Fruit fly (Drosophila melanogaster): Measurements from ENCODE around the gene Ndc80.

The Ndc80 gene

dm6 chrX:13611884-13612283 is at the start of gene Ndc80, which contains the start of gene BthD:
TSS of gene Ndc80 (minus strand) at chrX:13612062.
TSS of gene BthD (plus strand) at chrX:13612131.
- TF ChIP-seq h (optimal IDR thresholded peaks at IDR 0.05) = no peak
- no peak for TF ChIP-seq ttk (optimal IDR thresholded peaks at IDR 0.05)
- no peak for TF ChIP-seq Sin3A (optimal IDR thresholded peaks at IDR 0.05)
- TF ChIP-seq psq (optimal IDR thresholded peaks at IDR 0.05) = no peak
- no peak for TF ChIP-seq insv (optimal IDR thresholded peaks at IDR 0.05)
- TF ChIP-seq Myc (optimal IDR thresholded peaks at IDR 0.05) = no peak

- no peak for TF ChIP-seq ttk (optimal IDR thresholded peaks at IDR 0.05)
- TF ChIP-seq Myc (optimal IDR thresholded peaks at IDR 0.05) = no peak
- TF ChIP-seq Sin3A (optimal IDR thresholded peaks at IDR 0.05) = no peak
- TF ChIP-seq psq (optimal IDR thresholded peaks at IDR 0.05) = no peak
- no peak for TF ChIP-seq insv (optimal IDR thresholded peaks at IDR 0.05)
- TF ChIP-seq h (optimal IDR thresholded peaks at IDR 0.05) = no peak
These were observed 39.3 kb upstream of the Ndc80 start for dm6 chrX:13651170-13651569.

dm6 chrX:13649801-13650200 is 37.9 kb upstream of the Ndc80 start:
- TF ChIP-seq Myc (optimal IDR thresholded peaks at IDR 0.05) (no peak), psq (optimal IDR thresholded peaks at IDR 0.05) (no peak), h (optimal IDR thresholded peaks at IDR 0.05) (no peak)

- no peak for TF ChIP-seq Myc (optimal IDR thresholded peaks at IDR 0.05)
- TF ChIP-seq ttk (optimal IDR thresholded peaks at IDR 0.05) = no peak
- TF ChIP-seq h (optimal IDR thresholded peaks at IDR 0.05) = no peak
- no peak for TF ChIP-seq Sin3A (optimal IDR thresholded peaks at IDR 0.05)
- TF ChIP-seq psq (optimal IDR thresholded peaks at IDR 0.05) = no peak
- TF ChIP-seq insv (optimal IDR thresholded peaks at IDR 0.05) = no peak
These were observed 37.0 kb upstream of the Ndc80 start for dm6 chrX:13648819-13649218.

dm6 chrX:13646175-13646574 is 34.3 kb upstream of the Ndc80 start:
- TF ChIP-seq Sin3A (optimal IDR thresholded peaks at IDR 0.05) (no peak), Myc (optimal IDR thresholded peaks at IDR 0.05) (no peak), ttk (optimal IDR thresholded peaks at IDR 0.05) (no peak)

- TF ChIP-seq h (optimal IDR thresholded peaks at IDR 0.05) (no peak), insv (optimal IDR thresholded peaks at IDR 0.05) (no peak), Sin3A (optimal IDR thresholded peaks at IDR 0.05) (no peak), psq (optimal IDR thresholded peaks at IDR 0.05) (no peak), Myc (optimal IDR thresholded peaks at IDR 0.05) (no peak), ttk (optimal IDR thresholded peaks at IDR 0.05) (no peak)
These were observed 33.0 kb upstream of the Ndc80 start for dm6 chrX:13644696-13645393.

dm6 chrX:13643961-13644360 is 32.1 kb upstream of the Ndc80 start:
- TF ChIP-seq Myc (optimal IDR thresholded peaks at IDR 0.05) (no peak), ttk (optimal IDR thresholded peaks at IDR 0.05) (no peak), h (optimal IDR thresholded peaks at IDR 0.05) (no peak), psq (optimal IDR thresholded peaks at IDR 0.05) (no peak), insv (optimal IDR thresholded peaks at IDR 0.05) (no peak), Sin3A (optimal IDR thresholded peaks at IDR 0.05) (no peak)

dm6 chrX:13641891-13642617 is 30.2 kb upstream of the Ndc80 start:
- TF ChIP-seq h (optimal IDR thresholded peaks at IDR 0.05) (no peak), insv (optimal IDR thresholded peaks at IDR 0.05) (no peak), Sin3A (optimal IDR thresholded peaks at IDR 0.05) (no peak), psq (optimal IDR thresholded peaks at IDR 0.05) (no peak), ttk (optimal IDR thresholded peaks at IDR 0.05) (no peak), Myc (optimal IDR thresholded peaks at IDR 0.05) (no peak)

dm6 chrX:13641115-13641890 is 29.4 kb upstream of the Ndc80 start:
- TF ChIP-seq ttk (optimal IDR thresholded peaks at IDR 0.05) (no peak), Myc (optimal IDR thresholded peaks at IDR 0.05) (no peak)

- no peak for TF ChIP-seq Sin3A (optimal IDR thresholded peaks at IDR 0.05)
- no peak for TF ChIP-seq insv (optimal IDR thresholded peaks at IDR 0.05)
- TF ChIP-seq ttk (optimal IDR thresholded peaks at IDR 0.05) = no peak
- no peak for TF ChIP-seq Myc (optimal IDR thresholded peaks at IDR 0.05)
- no peak for TF ChIP-seq psq (optimal IDR thresholded peaks at IDR 0.05)
- TF ChIP-seq h (optimal IDR thresholded peaks at IDR 0.05) = no peak
These were observed 28.8 kb upstream of the Ndc80 start for dm6 chrX:13640692-13641011.

- no peak for TF ChIP-seq Myc (optimal IDR thresholded peaks at IDR 0.05)
- TF ChIP-seq Sin3A (optimal IDR thresholded peaks at IDR 0.05) = no peak
These were observed 28.3 kb upstream of the Ndc80 start for dm6 chrX:13639998-13640691.

dm6 chrX:13637588-13637987 is 25.7 kb upstream of the Ndc80 start:
- TF ChIP-seq Sin3A (optimal IDR thresholded peaks at IDR 0.05) (no peak), psq (optimal IDR thresholded peaks at IDR 0.05) (no peak), ttk (optimal IDR thresholded peaks at IDR 0.05) (no peak), insv (optimal IDR thresholded peaks at IDR 0.05) (no peak), h (optimal IDR thresholded peaks at IDR 0.05) (no peak), Myc (optimal IDR thresholded peaks at IDR 0.05) (no peak)

All from Kc167 (cell line).